Fruit fly (Drosophila melanogaster) whole organism, pupa: ENCODE data around the gene CG14324.

Source experiments
- CG10348 ChIP-seq: fragments of 200-800 bp; sonication (Bioruptor generic); IDR thresholded peaks from 2 replicates; pipeline ENCODE4 v1.3.6; 2022; ENCODE audit warnings: missing biosample characterization, missing genetic modification characterization
- CG12605 ChIP-seq: fragments of 200-800 bp; sonication (Bioruptor generic); IDR thresholded peaks from 2 replicates; pipeline ENCODE4 v1.3.6; 2022; ENCODE audit warnings: missing biosample characterization, missing genetic modification characterization
- CG13204 ChIP-seq: fragments of 200-800 bp; sonication (Bioruptor generic); optimal IDR thresholded peaks from 2 replicates; lab custom pipeline; 2018; ENCODE audit warnings: missing biosample characterization, mild to moderate bottlenecking, missing genetic modification characterization, moderate library complexity
- CG14655 ChIP-seq: fragments of 200-800 bp; sonication (Bioruptor generic); optimal IDR thresholded peaks from 3 replicates; lab custom pipeline; 2017; ENCODE audit warnings: mild to moderate bottlenecking, missing biosample characterization, missing genetic modification reagents, missing genetic modification characterization
- CG15710 ChIP-seq: fragments of 200-800 bp; sonication (Bioruptor generic); optimal IDR thresholded peaks from 2 replicates; lab custom pipeline; 2018; ENCODE audit warnings: missing biosample characterization, mild to moderate bottlenecking, missing genetic modification characterization, moderate library complexity
- CG17806 ChIP-seq: fragments of 200-800 bp; sonication (Bioruptor generic); optimal IDR thresholded peaks from 2 replicates; lab custom pipeline; 2018; ENCODE audit warnings: missing biosample characterization, mild to moderate bottlenecking, missing genetic modification characterization, moderate library complexity
- CG32121 ChIP-seq: fragments of 200-800 bp; sonication (Bioruptor generic); IDR thresholded peaks from 2 replicates; pipeline ENCODE4 v1.3.6; 2022; ENCODE audit warnings: missing biosample characterization, missing genetic modification characterization
- CG34367 ChIP-seq: fragments of 200-800 bp; sonication (Bioruptor generic); optimal IDR thresholded peaks from 2 replicates; lab custom pipeline; 2018; ENCODE audit warnings: missing biosample characterization, mild to moderate bottlenecking, missing genetic modification characterization
- CG4496 ChIP-seq: fragments of 200-800 bp; sonication (Bioruptor generic); IDR thresholded peaks from 3 replicates; pipeline ENCODE4 v1.3.6; 2022; ENCODE audit warnings: missing biosample characterization, missing genetic modification characterization
- CG8159 ChIP-seq: fragments of 200-800 bp; sonication (Bioruptor generic); optimal IDR thresholded peaks from 3 replicates; lab custom pipeline; 2018; ENCODE audit warnings: missing biosample characterization, mild to moderate bottlenecking, missing genetic modification characterization, moderate library complexity
- CG8301 ChIP-seq: fragments of 200-800 bp; sonication (Bioruptor generic); optimal IDR thresholded peaks from 2 replicates; lab custom pipeline; 2018; ENCODE audit warnings: missing biosample characterization, mild to moderate bottlenecking, missing genetic modification characterization
- CG9948 ChIP-seq: fragments of 200-800 bp; sonication (Bioruptor generic); optimal IDR thresholded peaks from 2 replicates; lab custom pipeline; 2018; ENCODE audit warnings: missing biosample characterization, mild to moderate bottlenecking, missing genetic modification characterization, moderate library complexity
- D1 ChIP-seq: fragments of 200-800 bp; sonication (Bioruptor generic); optimal IDR thresholded peaks from 2 replicates; lab custom pipeline; 2018; ENCODE audit warnings: missing biosample characterization, mild to moderate bottlenecking, missing genetic modification characterization, moderate library complexity
- EcR ChIP-seq: fragments of 200-800 bp; sonication (Bioruptor generic); optimal IDR thresholded peaks from 3 replicates; lab custom pipeline; 2019; ENCODE audit warnings: missing biosample characterization, missing genetic modification characterization, mild to moderate bottlenecking, moderate library complexity, missing genetic modification reagents
- Ets98B ChIP-seq: fragments of 200-800 bp; sonication (Bioruptor generic); IDR thresholded peaks from 2 replicates; pipeline ENCODE4 v1.3.6; 2022; ENCODE audit warnings: missing biosample characterization, missing genetic modification characterization
- Pif1A ChIP-seq: fragments of 200-800 bp; sonication (Bioruptor generic); optimal IDR thresholded peaks from 3 replicates; lab custom pipeline; 2016; ENCODE audit warnings: missing biosample characterization, missing genetic modification characterization
- Pif1B ChIP-seq: fragments of 200-800 bp; sonication (Bioruptor generic); optimal IDR thresholded peaks from 3 replicates; lab custom pipeline; 2016; ENCODE audit warnings: missing biosample characterization, missing genetic modification characterization
- Snoo ChIP-seq: fragments of 200-800 bp; sonication (Bioruptor generic); optimal IDR thresholded peaks from 3 replicates; lab custom pipeline; 2017; ENCODE audit warnings: missing biosample characterization, mild to moderate bottlenecking, missing genetic modification characterization, inconsistent platforms
- fd96Ca ChIP-seq: fragments of 200-800 bp; sonication (Bioruptor generic); IDR thresholded peaks from 3 replicates; pipeline ENCODE4 v1.3.6; 2022; ENCODE audit warnings: missing biosample characterization, missing genetic modification characterization
- gl ChIP-seq: fragments of 200-800 bp; sonication (Bioruptor generic); optimal IDR thresholded peaks from 2 replicates; lab custom pipeline; 2018; ENCODE audit warnings: missing biosample characterization, mild to moderate bottlenecking, missing genetic modification characterization
- rn ChIP-seq: fragments of 200-800 bp; sonication (Bioruptor generic); IDR thresholded peaks from 2 replicates; pipeline ENCODE4 v1.3.6; 2022; ENCODE audit warnings: missing biosample characterization, missing genetic modification characterization

Gene CG14324

dm6 chr3R:17604198-17604879 is 14.3 kb downstream of the CG14324 start:
- peak; percentile 82 for TF ChIP-seq CG8159 (tag; lab: Kevin White, UChicago)
- no peak for TF ChIP-seq CG32121 (GFP tag; lab: Robert Waterston, UW)
- no peak for TF ChIP-seq Ets98B (GFP tag; lab: Robert Waterston, UW)
- peak; percentile 1 for TF ChIP-seq Pif1B (GFP tag; lab: Kevin White, UChicago)
- no peak for TF ChIP-seq CG12605 (GFP tag; lab: Robert Waterston, UW)
- no peak for TF ChIP-seq CG9948
- peak; percentile 33 for TF ChIP-seq CG34367
- no peak for TF ChIP-seq gl (tag; lab: Kevin White, UChicago)
- no peak for TF ChIP-seq CG10348 (GFP tag; lab: Robert Waterston, UW)
- peak; percentile 72 for TF ChIP-seq CG15710 (tag; lab: Kevin White, UChicago)
- TF ChIP-seq CG17806 (tag; lab: Kevin White, UChicago) = peak; percentile 61
- no peak for TF ChIP-seq CG4496 (GFP tag; lab: Robert Waterston, UW)
- no peak for TF ChIP-seq CG8301 (tag; lab: Kevin White, UChicago)
- TF ChIP-seq Pif1A (GFP tag; lab: Kevin White, UChicago) = peak; percentile 31
- TF ChIP-seq D1 (tag; lab: Kevin White, UChicago) = no peak
- no peak for TF ChIP-seq fd96Ca
- TF ChIP-seq rn (GFP tag; lab: Robert Waterston, UW) = no peak
- TF ChIP-seq CG13204 (GFP tag; lab: Kevin White, UChicago) = peak; percentile 79
- no peak for TF ChIP-seq EcR (GFP tag; lab: Kevin White, UChicago)
- peak; percentile 73 for TF ChIP-seq CG14655 (GFP tag; lab: Kevin White, UChicago)
- TF ChIP-seq Snoo (tag; lab: Kevin White, UChicago) = no peak

DNA sequence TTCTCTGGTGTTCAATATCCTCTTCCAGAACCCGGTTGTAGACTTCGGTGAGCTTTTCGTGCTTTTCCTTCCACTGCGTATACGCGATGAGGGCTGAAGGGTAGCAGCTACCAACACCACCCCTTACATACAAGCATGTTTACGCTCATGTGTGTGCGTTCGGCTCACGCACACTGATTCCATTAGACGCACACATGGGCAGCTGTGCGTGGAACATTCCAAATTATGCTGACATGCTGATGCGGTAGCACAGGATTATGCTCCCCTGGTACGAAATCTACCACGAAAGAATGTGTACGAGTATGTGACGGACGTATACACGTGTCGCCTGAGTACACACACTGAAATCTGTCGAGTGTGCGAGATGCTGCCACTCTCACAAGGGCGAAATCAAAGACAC is 14.9 kb downstream of the CG14324 start:
- TF ChIP-seq CG32121 (GFP tag; lab: Robert Waterston, UW) (no peak), D1 (tag; lab: Kevin White, UChicago) (peak; percentile 11), CG17806 (tag; lab: Kevin White, UChicago) (no peak), CG8301 (tag; lab: Kevin White, UChicago) (no peak), CG14655 (GFP tag; lab: Kevin White, UChicago) (no peak), CG34367 (no peak)

DNA sequence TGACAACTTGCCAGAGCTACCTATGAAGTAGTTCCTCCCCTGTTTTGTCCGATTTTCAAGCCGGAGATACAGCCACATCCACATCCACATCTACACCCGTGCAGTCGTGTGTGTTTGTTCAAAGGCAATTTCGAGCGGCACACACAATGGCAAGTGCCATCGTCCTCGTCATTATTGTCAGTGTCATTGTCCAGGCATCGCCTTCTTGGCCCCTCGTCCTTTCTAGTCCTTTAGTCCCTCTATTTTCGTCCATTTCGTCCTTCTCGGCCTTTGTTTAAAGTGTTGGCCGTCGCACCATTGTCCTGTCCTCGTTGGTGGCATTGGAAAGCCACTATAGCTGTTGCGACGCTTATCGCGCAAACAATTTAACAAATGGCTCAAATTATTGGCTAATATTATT is 15.6 kb downstream of the CG14324 start:
- TF ChIP-seq CG14655 (GFP tag; lab: Kevin White, UChicago) = no peak
- no peak for TF ChIP-seq CG9948
- no peak for TF ChIP-seq CG32121 (GFP tag; lab: Robert Waterston, UW)

DNA sequence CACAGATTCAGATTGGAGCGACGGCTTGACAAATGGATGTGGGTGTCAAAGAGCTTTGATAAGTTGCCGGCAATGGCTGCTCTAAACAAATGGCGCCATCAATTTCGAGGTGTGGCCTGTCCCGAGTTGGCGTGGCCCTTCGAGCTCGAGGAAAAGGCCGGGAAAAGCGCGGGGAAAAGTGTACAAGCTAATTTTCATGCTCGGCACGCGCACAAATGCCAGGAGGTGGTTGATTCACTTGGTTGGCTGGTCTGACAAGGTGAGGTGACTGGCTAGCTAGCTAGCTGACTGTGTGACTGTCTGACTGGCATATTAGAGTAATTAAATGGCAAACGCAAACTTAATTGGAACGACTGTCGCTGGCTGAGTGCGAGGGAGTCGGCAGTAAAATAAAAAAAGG is 16.7 kb downstream of the CG14324 start:
- TF ChIP-seq CG10348 (GFP tag; lab: Robert Waterston, UW) (no peak), CG4496 (GFP tag; lab: Robert Waterston, UW) (no peak), CG32121 (GFP tag; lab: Robert Waterston, UW) (no peak), fd96Ca (no peak), CG9948 (no peak), D1 (tag; lab: Kevin White, UChicago) (no peak), CG15710 (tag; lab: Kevin White, UChicago) (no peak), Snoo (tag; lab: Kevin White, UChicago) (no peak), Ets98B (GFP tag; lab: Robert Waterston, UW) (no peak), CG17806 (tag; lab: Kevin White, UChicago) (no peak), EcR (GFP tag; lab: Kevin White, UChicago) (no peak), rn (GFP tag; lab: Robert Waterston, UW) (no peak)
- TF ChIP-seq, all 21 proteins: peak for 0

- TF ChIP-seq CG34367 = no peak
- no peak for TF ChIP-seq CG10348 (GFP tag; lab: Robert Waterston, UW)
- no peak for TF ChIP-seq Pif1B (GFP tag; lab: Kevin White, UChicago)
- TF ChIP-seq CG14655 (GFP tag; lab: Kevin White, UChicago) = no peak
- no peak for TF ChIP-seq D1 (tag; lab: Kevin White, UChicago)
- TF ChIP-seq CG13204 (GFP tag; lab: Kevin White, UChicago) = no peak
- no peak for TF ChIP-seq CG8159 (tag; lab: Kevin White, UChicago)
- TF ChIP-seq EcR (GFP tag; lab: Kevin White, UChicago) = no peak
- no peak for TF ChIP-seq CG15710 (tag; lab: Kevin White, UChicago)
Measured at dm6 chr3R:17599695-17600094, 18.9 kb downstream of the CG14324 start.

- TF ChIP-seq gl (tag; lab: Kevin White, UChicago) (no peak), rn (GFP tag; lab: Robert Waterston, UW) (no peak), CG15710 (tag; lab: Kevin White, UChicago) (no peak), Ets98B (GFP tag; lab: Robert Waterston, UW) (no peak), Snoo (tag; lab: Kevin White, UChicago) (no peak), CG32121 (GFP tag; lab: Robert Waterston, UW) (no peak), CG14655 (GFP tag; lab: Kevin White, UChicago) (no peak), CG9948 (no peak), CG8159 (tag; lab: Kevin White, UChicago) (no peak), CG4496 (GFP tag; lab: Robert Waterston, UW) (no peak), CG34367 (no peak), CG13204 (GFP tag; lab: Kevin White, UChicago) (no peak), CG12605 (GFP tag; lab: Robert Waterston, UW) (no peak), CG17806 (tag; lab: Kevin White, UChicago) (no peak), EcR (GFP tag; lab: Kevin White, UChicago) (no peak), D1 (tag; lab: Kevin White, UChicago) (no peak), Pif1B (GFP tag; lab: Kevin White, UChicago) (no peak), Pif1A (GFP tag; lab: Kevin White, UChicago) (no peak)
Measured at dm6 chr3R:17596236-17596635, 22.4 kb downstream of the CG14324 start, which contains the start of gene CG7606. Gene CG7606 (plus strand): TSS chr3R:17596536.
